Worm (Caenorhabditis elegans) whole organism, young adult: ENCODE results near the gene vamp-8.

Experiments
- F10E7.11 ChIP-seq: sonication (generic microtip); optimal IDR thresholded peaks from 2 replicates; lab custom pipeline; 2017; ENCODE audit warnings: mild to moderate bottlenecking, missing genetic modification characterization, moderate library complexity, missing compliant biosample characterization
- ama-1 ChIP-seq, 3 experiments: fragments of 150-350 bp in 1 of 3; sonication (generic microtip) in 2 of 3; optimal IDR thresholded peaks; 2 replicates each; lab custom pipeline; 2014 to 2018; ENCODE audit warnings: missing biosample characterization in 2 of 3, missing genetic modification characterization in 2 of 3, missing genetic modification reagents in 2 of 3
- bed-2 ChIP-seq: fragments of 200-800 bp; sonication (Bioruptor generic); IDR thresholded peaks from 2 replicates; pipeline ENCODE4 v1.3.6; 2022; ENCODE audit warnings: missing genetic modification reagents, missing genetic modification characterization, missing compliant biosample characterization
- dox-1 ChIP-seq: fragments of 200-800 bp; sonication (Bioruptor generic); IDR thresholded peaks from 2 replicates; pipeline ENCODE4 v1.3.6; 2022; ENCODE audit warnings: missing genetic modification reagents, missing genetic modification characterization, missing compliant biosample characterization
- gei-17 ChIP-seq: fragments of 200-800 bp; sonication (Bioruptor generic); optimal IDR thresholded peaks from 2 replicates; lab custom pipeline; 2018; ENCODE audit warnings: mild to moderate bottlenecking, missing genetic modification characterization, missing compliant biosample characterization
- lag-1 ChIP-seq: fragments of 200-800 bp; sonication (Bioruptor generic); IDR thresholded peaks from 2 replicates; pipeline ENCODE4 v1.3.6; 2022; ENCODE audit warnings: missing genetic modification reagents, missing genetic modification characterization, missing compliant biosample characterization
- nhr-80 ChIP-seq: sonication (generic microtip); optimal IDR thresholded peaks from 2 replicates; lab custom pipeline; 2016; ENCODE audit warnings: missing genetic modification characterization, missing compliant biosample characterization
- sea-2 ChIP-seq: fragments of 200-800 bp; sonication (Bioruptor generic); IDR thresholded peaks from 2 replicates; pipeline ENCODE4 v1.3.6; 2022; ENCODE audit warnings: missing genetic modification characterization, missing compliant biosample characterization
- snpc-4 ChIP-seq, 5 experiments: fragments of 150-350 bp in 1 of 5; sonication (generic microtip) in 4 of 5; optimal IDR thresholded peaks; 2 replicates each; lab custom pipeline; 2014 to 2018; ENCODE audit warnings: missing genetic modification characterization in 5 of 5, missing biosample characterization in 3 of 5, antibody characterized with exemption in 2 of 5, mild to moderate bottlenecking in 2 of 5, missing compliant biosample characterization in 2 of 5, missing genotype in 2 of 5, moderate library complexity in 2 of 5, missing genetic modification reagents in 1 of 5
- ztf-22 ChIP-seq: fragments of 200-800 bp; sonication (Bioruptor generic); optimal IDR thresholded peaks from 2 replicates; lab custom pipeline; 2018; ENCODE audit warnings: mild to moderate bottlenecking, missing genetic modification characterization, moderate library complexity, missing compliant biosample characterization

- TF ChIP-seq sea-2 (GFP tag; lab: Robert Waterston, UW) (no peak), snpc-4 (GFP tag; optimal IDR thresholded peaks at IDR 0.05; lab: Kevin White, UChicago) (no peak), snpc-4 (tag; optimal IDR thresholded peaks at IDR 0.05; lab: Kevin White, UChicago) (peak in 1 of 4 experiments; percentile 50), ztf-22 (GFP tag; lab: Kevin White, UChicago) (no peak), nhr-80 (tag; lab: Kevin White, UChicago) (no peak), F10E7.11 (no peak), bed-2 (GFP tag; lab: Robert Waterston, UW) (no peak), gei-17 (no peak), lag-1 (GFP tag; lab: Robert Waterston, UW) (no peak), dox-1 (GFP tag; lab: Robert Waterston, UW) (no peak), ama-1 (optimal IDR thresholded peaks at IDR 0.05; lab: Kevin White, UChicago) (no peak), ama-1 (GFP tag; optimal IDR thresholded peaks at IDR 0.05; lab: Kevin White, UChicago) (no peak)
Measured at ce11 chrIV:13883922-13884321, 18.9 kb upstream of the vamp-8 start.
